Worm (Caenorhabditis elegans) whole organism, L4 larva: ENCODE data around the gene F31D4.2.

Experiments
- ZK546.5 ChIP-seq, 2 experiments: sonication (generic microtip); optimal IDR thresholded peaks; 2 replicates each; lab custom pipeline; 2017; ENCODE audit warnings: missing biosample characterization in 2 of 2, missing genetic modification characterization in 2 of 2
- gei-8 ChIP-seq: fragments of 200-800 bp; sonication (Bioruptor generic); optimal IDR thresholded peaks from 2 replicates; lab custom pipeline; 2018; ENCODE audit warnings: mild to moderate bottlenecking, missing genetic modification characterization, missing compliant biosample characterization
- mdl-1 ChIP-seq, 2 experiments: fragments of 150-350 bp in 1 of 2; sonication (generic microtip) in 1 of 2; optimal IDR thresholded peaks; 2 replicates each; lab custom pipeline; 2014 to 2017; ENCODE audit warnings: missing biosample characterization in 2 of 2, missing genetic modification characterization in 2 of 2
- nhr-10 ChIP-seq: fragments of 150-350 bp; optimal IDR thresholded peaks from 2 replicates; lab custom pipeline; 2014; ENCODE audit warnings: missing biosample characterization, missing genetic modification characterization
- nhr-237 ChIP-seq: sonication (generic microtip); optimal IDR thresholded peaks from 2 replicates; lab custom pipeline; 2017; ENCODE audit warnings: missing biosample characterization, missing genetic modification characterization
- skn-1 ChIP-seq: fragments of 150-350 bp; optimal IDR thresholded peaks from 2 replicates; lab custom pipeline; 2014; ENCODE audit warnings: missing biosample characterization, missing genetic modification characterization
- tra-1 ChIP-seq: fragments of 200-800 bp; sonication (Bioruptor generic); IDR thresholded peaks from 2 replicates; pipeline ENCODE4 v1.3.6; 2022; ENCODE audit warnings: missing genetic modification reagents, missing genetic modification characterization, missing compliant biosample characterization

ce11 chrV:20832554-20832963 is 12.8 kb downstream of the F31D4.2 start:
- TF ChIP-seq nhr-10 (tag; lab: Kevin White, UChicago) (no peak), nhr-237 (tag; lab: Kevin White, UChicago) (no peak), tra-1 (GFP tag; lab: Robert Waterston, UW) (no peak), mdl-1 (tag; optimal IDR thresholded peaks at IDR 0.05; lab: Kevin White, UChicago) (no peak), ZK546.5 (tag; optimal IDR thresholded peaks at IDR 0.05; lab: Kevin White, UChicago) (no peak), gei-8 (GFP tag; lab: Kevin White, UChicago) (no peak), skn-1 (tag; lab: Kevin White, UChicago) (no peak)
